Worm (Caenorhabditis elegans) whole organism, L4/young adult: ENCODE results near the gene F10C2.7.

Experiments
- W03F9.2 ChIP-seq: fragments of 150-350 bp; optimal IDR thresholded peaks from 2 replicates; lab custom pipeline; 2014; ENCODE audit warnings: missing biosample characterization, missing genetic modification characterization
- dao-5 ChIP-seq: sonication (generic microtip); optimal IDR thresholded peaks from 2 replicates; lab custom pipeline; 2016; ENCODE audit warnings: missing genotype, missing genetic modification characterization, moderate library complexity, missing compliant biosample characterization
- him-1 ChIP-seq: sonication (generic microtip); optimal IDR thresholded peaks from 2 replicates; lab custom pipeline; 2016; ENCODE audit warnings: missing genotype, missing genetic modification reagents, missing genetic modification characterization, missing compliant biosample characterization

- TF ChIP-seq W03F9.2 (no peak), him-1 (tag; lab: Kevin White, UChicago) (no peak), dao-5 (tag; lab: Kevin White, UChicago) (no peak)
These were observed 25.5 kb upstream of the F10C2.7 start for ce11 chrV:12028151-12028550.
